Fruit fly (Drosophila melanogaster): ENCODE results near the gene Cpr65Ea.
A peak's percentile ranks its signal among the peaks of the same experiment; 100 is the strongest.

Gene Cpr65Ea

dm6 chr3L:7090764-7091163 lies 4.4 kb upstream of the Cpr65Ea start (continued):
- TF ChIP-seq fd85E (GFP tag; optimal IDR thresholded peaks at IDR 0.05) (no peak), achi (GFP tag; optimal IDR thresholded peaks at IDR 0.05) (peak; percentile 39), pdm3 (GFP tag; optimal IDR thresholded peaks at IDR 0.05) (peak; percentile 45), Sox15 (GFP tag; optimal IDR thresholded peaks at IDR 0.05) (no peak), CG8319 (GFP tag; optimal IDR thresholded peaks at IDR 0.05) (peak; percentile 60), CG1621 (tag; optimal IDR thresholded peaks at IDR 0.05) (no peak), ss (GFP tag; optimal IDR thresholded peaks at IDR 0.05) (no peak)

dm6 chr3L:7088687-7089086 lies 2.3 kb upstream of the Cpr65Ea start, which contains the start of gene Cpr65Eb:
TSS of gene Cpr65Eb (minus strand) at chr3L:7088787.
- TF ChIP-seq CG8632 (GFP tag; optimal IDR thresholded peaks at IDR 0.05): no peak
- TF ChIP-seq Sox102F (GFP tag; optimal IDR thresholded peaks at IDR 0.05): no peak
- TF ChIP-seq Ets21C (GFP tag; optimal IDR thresholded peaks at IDR 0.05): no peak
- TF ChIP-seq Sox14 (GFP tag; optimal IDR thresholded peaks at IDR 0.05): no peak
- TF ChIP-seq cyc (GFP tag; optimal IDR thresholded peaks at IDR 0.05): no peak
- TF ChIP-seq CG3032 (tag; optimal IDR thresholded peaks at IDR 0.05): no peak
- TF ChIP-seq eg (GFP tag; IDR thresholded peaks at IDR 0.05): no peak
- TF ChIP-seq dsx (GFP tag; optimal IDR thresholded peaks at IDR 0.05; ENCODE audit: poor library complexity, severe bottlenecking): no peak
- TF ChIP-seq esn (GFP tag; optimal IDR thresholded peaks at IDR 0.05): no peak
- TF ChIP-seq CG15336 (GFP tag; IDR thresholded peaks at IDR 0.05): no peak
- TF ChIP-seq CG32006 (GFP tag; optimal IDR thresholded peaks at IDR 0.05): no peak
- TF ChIP-seq CG31627 (GFP tag; optimal IDR thresholded peaks at IDR 0.05): no peak
- no peak for TF ChIP-seq topi (GFP tag; optimal IDR thresholded peaks at IDR 0.05)
- no peak for TF ChIP-seq dac (GFP tag; optimal IDR thresholded peaks at IDR 0.05)

dm6 chr3L:7087347-7087746 lies 939 bp upstream of the Cpr65Ea start:
- TF ChIP-seq CG3032 (tag; optimal IDR thresholded peaks at IDR 0.05) (peak; percentile 61), fd59A (GFP tag; optimal IDR thresholded peaks at IDR 0.05) (peak; percentile 14), Eip75B (GFP tag; optimal IDR thresholded peaks at IDR 0.05) (peak; percentile 43), OdsH (GFP tag; optimal IDR thresholded peaks at IDR 0.05) (peak; percentile 1), CG1621 (tag; optimal IDR thresholded peaks at IDR 0.05) (no peak), pdm3 (GFP tag; optimal IDR thresholded peaks at IDR 0.05) (peak; percentile 2), CG4318 (GFP tag; optimal IDR thresholded peaks at IDR 0.05) (no peak), Ets96B (tag; optimal IDR thresholded peaks at IDR 0.05) (peak; percentile 19), CG6808 (GFP tag; optimal IDR thresholded peaks at IDR 0.05) (peak; percentile 53), cyc (GFP tag; optimal IDR thresholded peaks at IDR 0.05) (no peak), CG10669 (GFP tag; optimal IDR thresholded peaks at IDR 0.05) (peak; percentile 44), Hr4 (GFP tag; optimal IDR thresholded peaks at IDR 0.05) (peak; percentile 4), CG6854 (GFP tag; optimal IDR thresholded peaks at IDR 0.05) (no peak), dsx (GFP tag; optimal IDR thresholded peaks at IDR 0.05; ENCODE audit: poor library complexity, severe bottlenecking) (no peak), net (GFP tag; optimal IDR thresholded peaks at IDR 0.05) (no peak), ss (GFP tag; optimal IDR thresholded peaks at IDR 0.05) (peak in 1 of 2 experiments; percentile 49), CG32006 (GFP tag; optimal IDR thresholded peaks at IDR 0.05) (peak; percentile 3), CG9139 (GFP tag; optimal IDR thresholded peaks at IDR 0.05) (peak; percentile 16), CG8319 (GFP tag; optimal IDR thresholded peaks at IDR 0.05) (peak; percentile 30), CG10631 (GFP tag; optimal IDR thresholded peaks at IDR 0.05) (peak; percentile 10), CG3919 (GFP tag; optimal IDR thresholded peaks at IDR 0.05) (peak; percentile 27), CG7368 (GFP tag; optimal IDR thresholded peaks at IDR 0.05) (peak; percentile 29), svp (GFP tag) (no peak), Eip78C (GFP tag) (peak; percentile 78), spab (GFP tag; optimal IDR thresholded peaks at IDR 0.05) (peak; percentile 46)

Measured in whole organism, prepupa.